Worm (Caenorhabditis elegans) whole organism, late embryonic: ENCODE results near the gene hst-3.2.

ENCODE experiments used
- C08G9.2 ChIP-seq: sonication (generic microtip); optimal IDR thresholded peaks from 2 replicates; lab custom pipeline; 2016; ENCODE audit warnings: mild to moderate bottlenecking, missing genetic modification characterization, moderate library complexity, missing compliant biosample characterization
- F13H6.1 ChIP-seq: sonication (generic microtip); optimal IDR thresholded peaks from 2 replicates; lab custom pipeline; 2016; ENCODE audit warnings: missing genetic modification characterization, missing compliant biosample characterization
- K02D7.2 ChIP-seq: sonication (generic microtip); optimal IDR thresholded peaks from 2 replicates; lab custom pipeline; 2017; ENCODE audit warnings: mild to moderate bottlenecking, missing genetic modification characterization, missing compliant biosample characterization
- Y22D7AL.16 ChIP-seq: sonication (generic microtip); optimal IDR thresholded peaks from 2 replicates; lab custom pipeline; 2016; ENCODE audit warnings: missing genetic modification characterization, missing compliant biosample characterization
- ceh-14 ChIP-seq: sonication (generic microtip); optimal IDR thresholded peaks from 2 replicates; lab custom pipeline; 2016; ENCODE audit warnings: missing genotype, missing genetic modification characterization, missing compliant biosample characterization
- ceh-18 ChIP-seq: sonication (generic microtip); optimal IDR thresholded peaks from 2 replicates; lab custom pipeline; 2016; ENCODE audit warnings: missing genetic modification characterization, missing compliant biosample characterization
- ceh-19 ChIP-seq: fragments of 200-800 bp; sonication (Bioruptor generic); optimal IDR thresholded peaks from 2 replicates; lab custom pipeline; 2018; ENCODE audit warnings: mild to moderate bottlenecking, missing genetic modification characterization, missing compliant biosample characterization
- ceh-24 ChIP-seq: sonication (generic microtip); optimal IDR thresholded peaks from 2 replicates; lab custom pipeline; 2016; ENCODE audit warnings: mild to moderate bottlenecking, missing genetic modification characterization, missing compliant biosample characterization
- ceh-30 ChIP-seq: fragments of 150-350 bp; optimal IDR thresholded peaks from 2 replicates; lab custom pipeline; 2014; ENCODE audit warnings: missing biosample characterization, missing genetic modification characterization
- ceh-31 ChIP-seq: sonication (generic microtip); optimal IDR thresholded peaks from 2 replicates; lab custom pipeline; 2016; ENCODE audit warnings: missing genetic modification characterization, missing compliant biosample characterization
- ceh-45 ChIP-seq: fragments of 200-800 bp; sonication (Bioruptor generic); IDR thresholded peaks from 2 replicates; pipeline ENCODE4 v1.3.6; 2022; ENCODE audit warnings: missing genetic modification reagents, missing genetic modification characterization, missing compliant biosample characterization
- ceh-48 ChIP-seq: sonication (generic microtip); optimal IDR thresholded peaks from 2 replicates; lab custom pipeline; 2016; ENCODE audit warnings: missing genetic modification characterization, inconsistent platforms, missing compliant biosample characterization
- dve-1 ChIP-seq: sonication (generic microtip); optimal IDR thresholded peaks from 2 replicates; lab custom pipeline; 2017; ENCODE audit warnings: antibody characterized with exemption, mild to moderate bottlenecking, missing genetic modification characterization, missing compliant biosample characterization
- elt-2 ChIP-seq: sonication (generic microtip); optimal IDR thresholded peaks from 2 replicates; lab custom pipeline; 2016; ENCODE audit warnings: missing genetic modification reagents, missing genetic modification characterization, missing compliant biosample characterization
- elt-4 ChIP-seq: sonication (generic microtip); optimal IDR thresholded peaks from 2 replicates; lab custom pipeline; 2016; ENCODE audit warnings: missing genetic modification characterization, missing compliant biosample characterization
- eyg-1 ChIP-seq: sonication (generic microtip); optimal IDR thresholded peaks from 2 replicates; lab custom pipeline; 2016; ENCODE audit warnings: missing genotype, missing genetic modification characterization, missing compliant biosample characterization
- fax-1 ChIP-seq: sonication (generic microtip); optimal IDR thresholded peaks from 2 replicates; lab custom pipeline; 2016; ENCODE audit warnings: missing genotype, missing genetic modification characterization, missing compliant biosample characterization
- gmeb-2 ChIP-seq: sonication (generic microtip); optimal IDR thresholded peaks from 2 replicates; lab custom pipeline; 2016; ENCODE audit warnings: missing genetic modification characterization, inconsistent platforms, missing compliant biosample characterization
- hlh-13 ChIP-seq: fragments of 200-800 bp; sonication (Bioruptor generic); optimal IDR thresholded peaks from 2 replicates; lab custom pipeline; 2018; ENCODE audit warnings: mild to moderate bottlenecking, missing genetic modification characterization, missing compliant biosample characterization
- hlh-15 ChIP-seq: sonication (generic microtip); optimal IDR thresholded peaks from 2 replicates; lab custom pipeline; 2016; ENCODE audit warnings: missing genetic modification characterization, missing compliant biosample characterization
- hlh-30 ChIP-seq: sonication (generic microtip); optimal IDR thresholded peaks from 2 replicates; lab custom pipeline; 2017; ENCODE audit warnings: antibody characterized with exemption, missing genetic modification characterization, missing compliant biosample characterization; ENCODE audit not compliant: insufficient read depth
- hlh-8 ChIP-seq: sonication (generic microtip); optimal IDR thresholded peaks from 2 replicates; lab custom pipeline; 2016; ENCODE audit warnings: missing genotype, missing genetic modification characterization, missing compliant biosample characterization
- lim-6 ChIP-seq: sonication (generic microtip); optimal IDR thresholded peaks from 2 replicates; lab custom pipeline; 2016; ENCODE audit warnings: missing genetic modification characterization, missing compliant biosample characterization
- nfya-1 ChIP-seq: sonication (generic microtip); optimal IDR thresholded peaks from 2 replicates; lab custom pipeline; 2017; ENCODE audit warnings: missing genetic modification characterization, mild to moderate bottlenecking, missing compliant biosample characterization, antibody characterized with exemption, moderate library complexity
- nhr-11 ChIP-seq: fragments of 150-350 bp; optimal IDR thresholded peaks from 2 replicates; lab custom pipeline; 2014; ENCODE audit warnings: missing biosample characterization, missing genetic modification characterization
- nhr-232 ChIP-seq: sonication (generic microtip); optimal IDR thresholded peaks from 2 replicates; lab custom pipeline; 2016; ENCODE audit warnings: missing genetic modification characterization, missing compliant biosample characterization
- odd-2 ChIP-seq: sonication (generic microtip); optimal IDR thresholded peaks from 2 replicates; lab custom pipeline; 2017; ENCODE audit warnings: antibody characterized with exemption, mild to moderate bottlenecking, missing genetic modification characterization, missing compliant biosample characterization
- pag-3 ChIP-seq: sonication (generic microtip); optimal IDR thresholded peaks from 2 replicates; lab custom pipeline; 2016; ENCODE audit warnings: missing compliant biosample characterization, missing genetic modification characterization, borderline replicate concordance
- pat-9 ChIP-seq: fragments of 200-800 bp; sonication (Bioruptor generic); optimal IDR thresholded peaks from 2 replicates; lab custom pipeline; 2018; ENCODE audit warnings: mild to moderate bottlenecking, missing genetic modification characterization, moderate library complexity, missing compliant biosample characterization
- pax-1 ChIP-seq: fragments of 150-350 bp; optimal IDR thresholded peaks from 2 replicates; lab custom pipeline; 2014; ENCODE audit warnings: missing biosample characterization, missing genetic modification characterization
- pqm-1 ChIP-seq: sonication (generic microtip); optimal IDR thresholded peaks from 2 replicates; lab custom pipeline; 2016; ENCODE audit warnings: missing genetic modification characterization, missing compliant biosample characterization
- rnt-1 ChIP-seq: sonication (generic microtip); optimal IDR thresholded peaks from 2 replicates; lab custom pipeline; 2016; ENCODE audit warnings: missing genetic modification characterization, missing compliant biosample characterization
- sox-4 ChIP-seq: sonication (generic microtip); optimal IDR thresholded peaks from 2 replicates; lab custom pipeline; 2017; ENCODE audit warnings: mild to moderate bottlenecking, missing genetic modification characterization, inconsistent platforms, missing compliant biosample characterization
- tbx-2 ChIP-seq: sonication (generic microtip); optimal IDR thresholded peaks from 2 replicates; lab custom pipeline; 2016; ENCODE audit warnings: missing genetic modification characterization, missing compliant biosample characterization
- unc-3 ChIP-seq, 2 experiments: fragments of 200-800 bp in 1 of 2; sonication (Bioruptor generic) in 1 of 2; sonication (generic microtip) in 1 of 2; conservative IDR thresholded peaks in 1 of 2; optimal IDR thresholded peaks in 1 of 2; 2 replicates each; pipeline versions ENCODE4 v1.3.6 to Lab custom; 2016 to 2022; ENCODE audit warnings: missing compliant biosample characterization in 2 of 2, missing genetic modification characterization in 2 of 2, missing genetic modification reagents in 1 of 2
- unc-42 ChIP-seq: sonication (generic microtip); optimal IDR thresholded peaks from 2 replicates; lab custom pipeline; 2016; ENCODE audit warnings: missing genotype, missing genetic modification characterization, missing compliant biosample characterization
- unc-55 ChIP-seq: sonication (generic microtip); optimal IDR thresholded peaks from 2 replicates; lab custom pipeline; 2017; ENCODE audit warnings: missing biosample characterization, missing genetic modification reagents, missing genetic modification characterization
- unc-86 ChIP-seq: sonication (generic microtip); optimal IDR thresholded peaks from 2 replicates; lab custom pipeline; 2016; ENCODE audit warnings: missing genetic modification characterization, missing compliant biosample characterization
- zip-5 ChIP-seq: sonication (generic microtip); optimal IDR thresholded peaks from 2 replicates; lab custom pipeline; 2016; ENCODE audit warnings: missing genetic modification characterization, missing compliant biosample characterization
- ztf-16 ChIP-seq: sonication (generic microtip); optimal IDR thresholded peaks from 2 replicates; lab custom pipeline; 2017; ENCODE audit warnings: missing genetic modification characterization, missing compliant biosample characterization

The hst-3.2 gene

ce11 chrX:2970212-2970611 lies 46.4 kb upstream of the hst-3.2 start:
- no peak for TF ChIP-seq pat-9 (tag; lab: Kevin White, UChicago)

DNA sequence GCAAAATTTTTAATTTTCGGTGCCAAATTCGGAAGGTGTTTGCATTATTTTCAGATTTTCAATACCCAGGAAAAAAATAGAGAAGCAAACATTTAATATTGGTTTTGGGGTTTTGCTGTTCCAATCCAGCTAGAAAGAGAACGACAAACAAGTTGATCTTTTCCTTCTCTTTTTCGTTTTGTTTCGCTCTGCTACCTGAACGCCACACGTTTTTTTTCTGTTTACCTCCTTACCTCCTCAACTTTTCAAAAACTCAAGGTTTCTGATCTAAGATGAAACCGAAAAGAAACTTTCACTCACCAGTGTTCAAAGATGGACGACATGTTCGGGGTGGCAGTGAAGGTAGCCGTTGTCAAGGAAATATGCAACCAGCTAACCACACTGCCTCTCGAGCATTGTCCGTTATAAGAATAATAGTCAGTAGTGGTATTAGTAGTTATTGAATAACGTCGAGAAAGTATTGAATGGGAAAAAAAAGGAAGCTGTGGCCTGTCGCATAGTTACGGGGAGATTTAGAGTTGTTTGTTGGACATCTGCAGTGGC lies 45.7 kb upstream of the hst-3.2 start:
- TF ChIP-seq dve-1 (tag; lab: Kevin White, UChicago) (no peak), hlh-13 (GFP tag; lab: Kevin White, UChicago) (no peak), nhr-11 (tag; lab: Kevin White, UChicago) (no peak), hlh-15 (tag; lab: Kevin White, UChicago) (no peak), unc-3 (GFP tag; conservative IDR thresholded peaks at IDR 0.05; lab: Robert Waterston, UW) (no peak), unc-3 (tag; optimal IDR thresholded peaks at IDR 0.05; lab: Kevin White, UChicago) (no peak), C08G9.2 (tag; lab: Kevin White, UChicago) (no peak), hlh-30 (tag; lab: Kevin White, UChicago) (no peak), nfya-1 (tag; lab: Kevin White, UChicago) (no peak), gmeb-2 (tag; lab: Kevin White, UChicago) (no peak), elt-4 (tag; lab: Kevin White, UChicago) (no peak), ceh-19 (GFP tag; lab: Kevin White, UChicago) (no peak), eyg-1 (tag; lab: Kevin White, UChicago) (no peak), sox-4 (tag; lab: Kevin White, UChicago) (no peak), lim-6 (tag; lab: Kevin White, UChicago) (no peak), unc-55 (GFP tag; lab: Kevin White, UChicago) (no peak)

DNA sequence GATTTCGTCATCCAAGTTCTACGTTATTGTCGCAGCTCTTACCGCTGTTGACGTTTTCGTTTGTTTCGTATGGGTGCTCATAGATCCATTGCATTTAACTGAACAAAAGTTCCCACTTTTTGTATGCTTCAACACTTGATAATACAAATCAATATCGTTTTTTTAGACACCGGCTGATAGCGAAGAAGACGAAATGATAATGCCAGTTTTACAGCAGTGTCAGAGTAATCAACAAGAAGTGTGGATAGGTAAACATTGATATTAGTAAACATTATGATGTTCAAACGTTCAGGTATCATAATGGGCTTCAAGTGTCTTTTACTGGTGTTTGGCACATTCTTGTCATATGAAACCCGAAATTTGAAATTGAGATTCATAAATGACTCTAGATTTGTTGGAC lies 42.5 kb upstream of the hst-3.2 start:
- TF ChIP-seq elt-2 (tag; lab: Kevin White, UChicago): peak; percentile 11
- TF ChIP-seq eyg-1 (tag; lab: Kevin White, UChicago): no peak
- TF ChIP-seq odd-2 (tag; lab: Kevin White, UChicago): no peak
- no peak for TF ChIP-seq K02D7.2 (tag; lab: Kevin White, UChicago)
- TF ChIP-seq, all 69 proteins: peak for 1

DNA sequence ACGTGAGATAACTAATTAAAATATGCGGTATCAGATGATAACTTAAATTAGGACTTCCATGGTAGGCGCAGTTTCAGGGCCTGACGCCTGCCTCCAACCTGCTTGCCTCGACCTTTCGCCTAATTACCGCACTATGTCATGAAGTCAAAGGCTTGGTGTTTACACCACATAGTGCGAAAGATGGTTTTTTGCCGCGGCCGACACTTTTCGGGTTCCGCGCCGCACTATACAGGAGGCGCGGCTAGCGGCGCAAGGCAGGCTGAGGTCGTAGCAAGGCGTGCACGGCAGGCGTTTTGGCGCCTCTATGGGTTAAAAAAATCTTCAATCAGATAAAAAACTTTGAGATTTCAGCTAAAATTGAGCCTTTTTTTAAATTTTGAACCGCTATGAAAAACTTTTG lies 36.9 kb upstream of the hst-3.2 start:
- no peak for TF ChIP-seq ceh-24 (tag; lab: Kevin White, UChicago)
- TF ChIP-seq Y22D7AL.16 (tag; lab: Kevin White, UChicago): no peak
- no peak for TF ChIP-seq fax-1
- TF ChIP-seq ceh-45 (GFP tag; lab: Robert Waterston, UW): no peak
- TF ChIP-seq gmeb-2 (tag; lab: Kevin White, UChicago): no peak
- TF ChIP-seq nfya-1 (tag; lab: Kevin White, UChicago): no peak
- no peak for TF ChIP-seq unc-86 (tag; lab: Kevin White, UChicago)
- TF ChIP-seq, all 69 proteins: peak for 0

DNA sequence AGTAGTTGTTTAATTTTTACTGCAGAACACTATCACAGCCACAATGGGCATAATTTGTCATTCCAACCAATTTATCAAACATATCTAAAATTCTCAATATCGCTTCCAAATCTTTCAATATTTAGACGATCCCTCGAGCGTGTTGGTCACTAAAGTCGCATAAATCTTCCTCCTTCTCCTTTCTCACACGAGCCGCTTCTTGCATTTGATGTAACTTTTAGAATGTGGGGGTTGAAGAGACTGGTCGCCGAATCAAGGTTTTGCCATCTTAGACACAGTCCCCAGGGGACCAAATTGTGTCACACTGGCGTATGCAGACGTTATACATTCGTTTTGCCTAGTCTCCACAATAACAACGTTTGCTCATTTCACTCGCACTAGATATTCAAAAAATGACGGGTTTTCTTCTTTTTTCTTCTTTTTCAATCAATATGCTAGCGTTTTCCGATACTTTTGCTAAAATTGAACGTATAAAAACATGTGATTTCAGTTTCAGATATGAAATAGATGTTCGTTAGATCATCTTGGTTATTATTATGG lies 33.7 kb upstream of the hst-3.2 start, which contains the start of gene gbb-1:
gbb-1 (plus strand) TSS at position 490 of the 540 bp plus-strand sequence.
- TF ChIP-seq unc-42 (tag; lab: Kevin White, UChicago) (no peak), ceh-18 (no peak), unc-3 (GFP tag; conservative IDR thresholded peaks at IDR 0.05; lab: Robert Waterston, UW) (no peak), unc-3 (tag; optimal IDR thresholded peaks at IDR 0.05; lab: Kevin White, UChicago) (peak; percentile 18), pqm-1 (tag; lab: Kevin White, UChicago) (no peak), elt-4 (tag; lab: Kevin White, UChicago) (no peak)

- TF ChIP-seq ceh-31 (tag; lab: Kevin White, UChicago): no peak
- no peak for TF ChIP-seq hlh-30 (tag; lab: Kevin White, UChicago)
- no peak for TF ChIP-seq nhr-232
- TF ChIP-seq zip-5 (tag; lab: Kevin White, UChicago): no peak
- no peak for TF ChIP-seq dve-1 (tag; lab: Kevin White, UChicago)
- TF ChIP-seq sox-4 (tag; lab: Kevin White, UChicago): no peak
- TF ChIP-seq pqm-1 (tag; lab: Kevin White, UChicago): no peak
- no peak for TF ChIP-seq pax-1
- TF ChIP-seq pat-9 (tag; lab: Kevin White, UChicago): no peak
- TF ChIP-seq tbx-2 (tag; lab: Kevin White, UChicago): no peak
- no peak for TF ChIP-seq ztf-16
- no peak for TF ChIP-seq ceh-14 (tag; lab: Kevin White, UChicago)
- no peak for TF ChIP-seq F13H6.1
- no peak for TF ChIP-seq eyg-1 (tag; lab: Kevin White, UChicago)
- TF ChIP-seq rnt-1 (tag; lab: Kevin White, UChicago): no peak
- TF ChIP-seq ceh-48 (tag; lab: Kevin White, UChicago): no peak
- TF ChIP-seq hlh-8 (tag; lab: Kevin White, UChicago): no peak
- TF ChIP-seq hlh-13 (GFP tag; lab: Kevin White, UChicago): no peak
- no peak for TF ChIP-seq pag-3 (tag; lab: Kevin White, UChicago)
- TF ChIP-seq ceh-30: no peak
These were observed 31.8 kb upstream of the hst-3.2 start for ce11 chrX:2955628-2956027.
